Worm (Caenorhabditis elegans) whole organism, early embryonic: ENCODE data around the gene clec-9.

Source experiments
- B0310.2 ChIP-seq: sonication (generic microtip); optimal IDR thresholded peaks from 2 replicates; lab custom pipeline; 2016; ENCODE audit warnings: mild to moderate bottlenecking, missing genetic modification characterization, missing compliant biosample characterization
- F13C5.2 ChIP-seq: sonication (generic microtip); optimal IDR thresholded peaks from 2 replicates; lab custom pipeline; 2017; ENCODE audit warnings: mild to moderate bottlenecking, missing genetic modification characterization, inconsistent platforms, missing compliant biosample characterization
- aly-1 ChIP-seq: sonication (generic microtip); optimal IDR thresholded peaks from 2 replicates; lab custom pipeline; 2016; ENCODE audit warnings: missing genetic modification characterization, missing compliant biosample characterization
- ama-1 ChIP-seq: fragments of 150-350 bp; optimal IDR thresholded peaks from 2 replicates; lab custom pipeline; 2014
- ceh-13 ChIP-seq: fragments of 200-800 bp; sonication (Bioruptor generic); optimal IDR thresholded peaks from 2 replicates; lab custom pipeline; 2018; ENCODE audit warnings: mild to moderate bottlenecking, missing genetic modification characterization, missing compliant biosample characterization
- ceh-36 ChIP-seq: sonication (generic microtip); optimal IDR thresholded peaks from 2 replicates; lab custom pipeline; 2016; ENCODE audit warnings: missing genetic modification characterization, inconsistent platforms, missing compliant biosample characterization
- ets-7 ChIP-seq: sonication (generic microtip); optimal IDR thresholded peaks from 2 replicates; lab custom pipeline; 2016; ENCODE audit warnings: missing genotype, missing genetic modification characterization, missing compliant biosample characterization
- flt-1 ChIP-seq: fragments of 200-800 bp; sonication (Bioruptor generic); IDR thresholded peaks from 2 replicates; pipeline ENCODE4 v1.3.6; 2022; ENCODE audit warnings: missing genetic modification characterization, missing compliant biosample characterization
- hmbx-1 ChIP-seq: sonication (generic microtip); optimal IDR thresholded peaks from 2 replicates; lab custom pipeline; 2016; ENCODE audit warnings: mild to moderate bottlenecking, missing genetic modification characterization, missing compliant biosample characterization
- hmg-4 ChIP-seq: fragments of 200-800 bp; sonication (Bioruptor generic); optimal IDR thresholded peaks from 2 replicates; lab custom pipeline; 2018; ENCODE audit warnings: mild to moderate bottlenecking, missing genetic modification characterization, missing compliant biosample characterization
- hnd-1 ChIP-seq: sonication (generic microtip); optimal IDR thresholded peaks from 2 replicates; lab custom pipeline; 2016; ENCODE audit warnings: missing genetic modification characterization, missing compliant biosample characterization
- pes-1 ChIP-seq: fragments of 200-800 bp; sonication (Bioruptor generic); IDR thresholded peaks from 2 replicates; pipeline ENCODE4 v1.3.6; 2022; ENCODE audit warnings: missing genetic modification reagents, missing genetic modification characterization, missing compliant biosample characterization
- scrt-1 ChIP-seq: fragments of 200-800 bp; sonication (Bioruptor generic); IDR thresholded peaks from 2 replicates; pipeline ENCODE4 v1.3.6; 2022; ENCODE audit warnings: missing genetic modification characterization, missing compliant biosample characterization
- sea-1 ChIP-seq: fragments of 200-800 bp; sonication (Bioruptor generic); conservative IDR thresholded peaks from 2 replicates; pipeline ENCODE4 v1.3.6; 2022; ENCODE audit warnings: missing genetic modification characterization, missing compliant biosample characterization
- tbx-11 ChIP-seq: fragments of 200-800 bp; sonication (Bioruptor generic); IDR thresholded peaks from 2 replicates; pipeline ENCODE4 v1.3.6; 2022; ENCODE audit warnings: missing genetic modification characterization, missing compliant biosample characterization
- tbx-37 ChIP-seq: fragments of 200-800 bp; sonication (Bioruptor generic); conservative IDR thresholded peaks from 2 replicates; pipeline ENCODE4 v1.3.6; 2022; ENCODE audit warnings: missing genetic modification reagents, missing genetic modification characterization, missing compliant biosample characterization
- tra-4 ChIP-seq: sonication (generic microtip); optimal IDR thresholded peaks from 2 replicates; lab custom pipeline; 2017; ENCODE audit warnings: missing genetic modification characterization, missing compliant biosample characterization

The clec-9 gene

DNA sequence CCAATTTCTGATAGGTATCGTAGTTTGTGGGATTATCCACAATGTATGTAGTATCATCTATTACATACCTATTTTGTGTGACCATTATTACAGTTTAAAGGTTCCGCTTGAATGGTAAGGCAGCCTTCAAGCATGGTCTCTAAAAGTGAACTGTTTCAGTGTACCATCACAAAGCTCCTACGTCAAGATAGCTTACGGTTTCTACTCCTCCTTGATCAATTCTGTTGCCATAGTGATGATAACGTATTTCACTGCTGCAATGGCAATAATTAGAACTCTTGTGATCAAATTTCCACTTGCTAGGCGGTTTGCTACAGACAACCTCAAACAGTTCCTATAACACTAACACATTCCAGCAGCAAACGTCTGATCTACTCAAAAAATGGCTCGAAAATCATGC lies 23.1 kb downstream of the clec-9 start:
- no peak for TF ChIP-seq ama-1
- TF ChIP-seq pes-1 = no peak
- TF ChIP-seq tbx-11 (GFP tag; lab: Robert Waterston, UW) = no peak
- TF ChIP-seq ets-7 (tag; lab: Kevin White, UChicago) = no peak
- no peak for TF ChIP-seq hmbx-1
- no peak for TF ChIP-seq ceh-36 (tag; lab: Kevin White, UChicago)
- TF ChIP-seq tra-4 (tag; lab: Kevin White, UChicago) = no peak
- TF ChIP-seq hnd-1 (tag; lab: Kevin White, UChicago) = no peak
- TF ChIP-seq scrt-1 (GFP tag; lab: Robert Waterston, UW) = no peak
- no peak for TF ChIP-seq hmg-4
- TF ChIP-seq ceh-13 (GFP tag; lab: Kevin White, UChicago) = no peak
- TF ChIP-seq tbx-37 (GFP tag; lab: Robert Waterston, UW) = no peak
- TF ChIP-seq flt-1 (GFP tag; lab: Robert Waterston, UW) = no peak

DNA sequence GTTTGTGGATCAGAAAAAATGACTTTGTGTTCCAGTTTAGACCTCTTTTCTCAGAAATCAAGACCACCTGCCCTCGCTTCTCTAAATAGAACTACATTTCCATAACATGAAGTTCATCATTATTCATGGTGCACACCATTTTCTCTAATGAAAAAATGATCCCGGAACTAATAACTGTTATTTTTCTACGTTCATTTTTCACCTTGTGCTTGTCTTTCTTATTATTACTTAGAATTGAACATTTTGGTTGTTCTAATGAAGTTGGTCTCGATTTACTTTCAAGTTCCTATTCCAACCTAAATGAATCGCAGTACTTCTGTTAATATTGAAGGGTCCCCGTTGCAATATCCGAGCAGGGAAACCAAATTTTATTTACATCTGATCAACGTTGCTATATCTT lies 23.6 kb downstream of the clec-9 start, which contains the start of gene srw-36:
Gene srw-36, plus strand, starts transcription at position 301 of the 400 bp plus-strand sequence.
- TF ChIP-seq F13C5.2 (tag; lab: Kevin White, UChicago) (no peak), flt-1 (GFP tag; lab: Robert Waterston, UW) (no peak), ets-7 (tag; lab: Kevin White, UChicago) (no peak), ceh-13 (GFP tag; lab: Kevin White, UChicago) (no peak), tbx-37 (GFP tag; lab: Robert Waterston, UW) (no peak), tbx-11 (GFP tag; lab: Robert Waterston, UW) (no peak), B0310.2 (tag; lab: Kevin White, UChicago) (no peak), aly-1 (tag; lab: Kevin White, UChicago) (no peak), hmg-4 (no peak), tra-4 (tag; lab: Kevin White, UChicago) (no peak), pes-1 (no peak), sea-1 (GFP tag; lab: Robert Waterston, UW) (no peak), hnd-1 (tag; lab: Kevin White, UChicago) (no peak), ama-1 (no peak)

DNA sequence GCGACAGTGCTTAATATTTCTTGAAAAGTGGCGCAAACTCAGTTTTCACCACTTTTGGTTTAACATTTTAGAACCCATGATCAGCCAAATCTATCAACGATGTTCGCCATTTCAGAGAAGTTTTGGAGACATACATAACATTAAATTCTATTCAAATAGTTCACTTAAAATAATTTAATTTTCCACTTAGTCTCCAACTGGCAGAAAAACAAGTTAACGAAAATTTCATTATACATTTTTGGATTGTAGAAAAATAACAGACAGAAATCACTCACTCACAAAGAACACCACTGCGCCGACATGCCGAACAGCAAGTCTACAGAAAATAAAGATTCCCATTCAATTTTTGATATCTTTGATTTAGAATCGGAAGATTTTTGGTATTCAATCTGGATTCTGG lies 26.5 kb downstream of the clec-9 start, which contains the start of gene srw-44:
Gene srw-44, plus strand, starts transcription at position 301 of the 400 bp plus-strand sequence.
- TF ChIP-seq ets-7 (tag; lab: Kevin White, UChicago) (no peak), tbx-11 (GFP tag; lab: Robert Waterston, UW) (no peak), ceh-36 (tag; lab: Kevin White, UChicago) (no peak), F13C5.2 (tag; lab: Kevin White, UChicago) (no peak), ceh-13 (GFP tag; lab: Kevin White, UChicago) (no peak), sea-1 (GFP tag; lab: Robert Waterston, UW) (no peak), pes-1 (no peak), B0310.2 (tag; lab: Kevin White, UChicago) (no peak), hmbx-1 (no peak), tra-4 (tag; lab: Kevin White, UChicago) (no peak), tbx-37 (GFP tag; lab: Robert Waterston, UW) (no peak), hnd-1 (tag; lab: Kevin White, UChicago) (no peak), flt-1 (GFP tag; lab: Robert Waterston, UW) (no peak), aly-1 (tag; lab: Kevin White, UChicago) (no peak), scrt-1 (GFP tag; lab: Robert Waterston, UW) (no peak), ama-1 (no peak), hmg-4 (no peak)

DNA sequence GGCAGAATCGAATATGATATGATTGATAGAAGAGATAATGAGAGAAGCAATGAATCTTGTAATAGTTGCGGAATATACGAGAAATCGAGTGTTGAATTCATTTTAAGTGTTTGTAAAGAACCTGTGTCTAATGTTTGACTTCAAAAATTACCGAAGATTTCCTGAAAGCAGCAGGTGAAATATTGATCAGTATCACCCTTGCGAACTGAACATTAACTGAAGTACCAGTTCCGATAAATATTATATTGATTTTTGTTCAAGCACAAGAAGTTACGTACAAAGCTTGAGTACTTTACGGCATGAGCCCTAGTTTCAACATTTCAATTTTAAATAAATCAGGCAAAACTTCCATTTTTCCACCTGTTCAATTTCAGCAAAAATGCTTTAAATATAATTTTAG lies 27.2 kb downstream of the clec-9 start, which contains the start of gene srz-103:
Gene srz-103, minus strand, starts transcription at position 101 of the 400 bp plus-strand sequence.
- TF ChIP-seq aly-1 (tag; lab: Kevin White, UChicago) (no peak), scrt-1 (GFP tag; lab: Robert Waterston, UW) (no peak), ets-7 (tag; lab: Kevin White, UChicago) (no peak), hmbx-1 (no peak), hnd-1 (tag; lab: Kevin White, UChicago) (no peak), tra-4 (tag; lab: Kevin White, UChicago) (no peak), hmg-4 (no peak)

DNA sequence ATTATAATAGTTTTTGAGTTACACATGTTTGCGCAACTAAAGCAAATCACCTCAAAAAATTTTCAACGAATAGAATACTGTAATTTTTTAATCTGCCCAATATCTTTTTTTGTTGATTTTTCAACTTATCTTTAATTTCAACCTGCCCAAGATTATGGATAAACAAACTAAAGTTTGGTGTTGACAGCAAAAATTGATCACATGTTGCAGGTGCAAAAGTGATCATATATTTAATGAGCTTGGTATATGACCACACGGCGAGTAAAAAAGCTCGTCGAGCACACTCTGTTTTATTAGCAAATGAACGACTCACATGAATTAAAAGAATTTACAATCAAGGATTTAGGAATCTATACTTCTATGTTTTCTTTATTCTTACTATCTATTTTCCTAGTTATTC lies 30.9 kb downstream of the clec-9 start, which contains the start of gene srz-1:
Gene srz-1, plus strand, starts transcription at position 301 of the 400 bp plus-strand sequence.
- TF ChIP-seq ama-1 = no peak
- no peak for TF ChIP-seq B0310.2 (tag; lab: Kevin White, UChicago)
- TF ChIP-seq aly-1 (tag; lab: Kevin White, UChicago) = no peak
- TF ChIP-seq ceh-13 (GFP tag; lab: Kevin White, UChicago) = no peak
- no peak for TF ChIP-seq tbx-37 (GFP tag; lab: Robert Waterston, UW)
- TF ChIP-seq hnd-1 (tag; lab: Kevin White, UChicago) = no peak
- TF ChIP-seq tbx-11 (GFP tag; lab: Robert Waterston, UW) = no peak
- no peak for TF ChIP-seq ets-7 (tag; lab: Kevin White, UChicago)
- no peak for TF ChIP-seq tra-4 (tag; lab: Kevin White, UChicago)
- no peak for TF ChIP-seq ceh-36 (tag; lab: Kevin White, UChicago)
- no peak for TF ChIP-seq F13C5.2 (tag; lab: Kevin White, UChicago)
- TF ChIP-seq scrt-1 (GFP tag; lab: Robert Waterston, UW) = no peak
- TF ChIP-seq hmbx-1 = no peak
- no peak for TF ChIP-seq pes-1

DNA sequence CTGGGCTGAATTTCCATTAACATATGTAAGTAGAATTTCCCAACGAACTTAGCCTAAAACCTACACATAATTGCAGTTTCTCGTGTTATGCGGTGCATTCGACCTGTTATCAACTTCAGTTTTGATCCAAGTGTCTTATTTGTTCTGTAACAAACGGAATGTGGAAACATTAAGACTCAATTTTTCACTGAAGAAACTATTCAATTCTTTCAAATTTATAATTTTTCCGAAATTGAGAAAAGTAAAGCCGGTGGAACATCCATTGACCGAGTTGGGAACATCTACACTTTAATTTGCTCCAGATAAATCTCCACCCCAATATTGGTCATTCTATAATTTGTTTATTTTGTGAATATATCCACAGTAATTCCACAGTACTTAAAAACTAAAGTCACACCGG lies 32.0 kb downstream of the clec-9 start:
- TF ChIP-seq tra-4 (tag; lab: Kevin White, UChicago) (no peak), ama-1 (no peak), F13C5.2 (tag; lab: Kevin White, UChicago) (no peak), tbx-37 (GFP tag; lab: Robert Waterston, UW) (no peak), scrt-1 (GFP tag; lab: Robert Waterston, UW) (no peak), pes-1 (no peak), B0310.2 (tag; lab: Kevin White, UChicago) (no peak), sea-1 (GFP tag; lab: Robert Waterston, UW) (no peak), flt-1 (GFP tag; lab: Robert Waterston, UW) (no peak), hnd-1 (tag; lab: Kevin White, UChicago) (no peak), ets-7 (tag; lab: Kevin White, UChicago) (no peak), tbx-11 (GFP tag; lab: Robert Waterston, UW) (no peak), hmg-4 (no peak), ceh-36 (tag; lab: Kevin White, UChicago) (no peak)

DNA sequence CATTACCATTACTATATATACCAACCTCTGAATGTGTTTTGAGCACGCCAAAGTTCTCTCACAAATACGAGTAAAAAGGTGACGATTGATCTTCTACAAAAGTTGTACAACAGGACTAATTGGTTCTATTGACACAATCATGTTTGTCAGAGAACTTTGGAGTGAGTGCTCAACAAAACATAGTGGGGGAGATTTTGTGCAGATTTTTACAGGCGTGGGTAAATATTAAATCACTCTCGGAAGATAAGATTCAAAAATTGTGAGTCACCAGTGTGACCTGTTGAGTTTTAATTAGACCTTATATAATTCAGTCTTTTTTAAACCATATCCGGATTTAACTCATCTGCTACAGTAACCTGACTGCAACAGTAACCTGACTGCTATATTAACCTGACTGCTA lies 34.3 kb downstream of the clec-9 start, which contains the start of gene F14F8.8:
Gene F14F8.8, minus strand, starts transcription at position 101 of the 400 bp plus-strand sequence.
- TF ChIP-seq ceh-36 (tag; lab: Kevin White, UChicago) = no peak
- no peak for TF ChIP-seq tra-4 (tag; lab: Kevin White, UChicago)
- no peak for TF ChIP-seq hnd-1 (tag; lab: Kevin White, UChicago)
- no peak for TF ChIP-seq hmbx-1
- TF ChIP-seq ama-1 = no peak
- TF ChIP-seq B0310.2 (tag; lab: Kevin White, UChicago) = no peak
- TF ChIP-seq sea-1 (GFP tag; lab: Robert Waterston, UW) = no peak
- TF ChIP-seq pes-1 = no peak
- no peak for TF ChIP-seq F13C5.2 (tag; lab: Kevin White, UChicago)
- no peak for TF ChIP-seq scrt-1 (GFP tag; lab: Robert Waterston, UW)
- no peak for TF ChIP-seq hmg-4
- TF ChIP-seq tbx-37 (GFP tag; lab: Robert Waterston, UW) = no peak
- no peak for TF ChIP-seq flt-1 (GFP tag; lab: Robert Waterston, UW)
- TF ChIP-seq ceh-13 (GFP tag; lab: Kevin White, UChicago) = no peak
- no peak for TF ChIP-seq ets-7 (tag; lab: Kevin White, UChicago)
- no peak for TF ChIP-seq tbx-11 (GFP tag; lab: Robert Waterston, UW)
- no peak for TF ChIP-seq aly-1 (tag; lab: Kevin White, UChicago)
